Fruit fly (Drosophila melanogaster) whole organism, larva: ENCODE results near the gene CG32040.
A peak's percentile ranks its signal among the peaks of the same experiment; 100 is the strongest.

ENCODE experiments used
- noc ChIP-seq: fragments of 200-800 bp; sonication (Bioruptor generic); optimal IDR thresholded peaks from 3 replicates; lab custom pipeline; 2019; ENCODE audit warnings: missing biosample characterization, mild to moderate bottlenecking, missing genetic modification characterization, moderate library complexity

CG32040 gene

DNA sequence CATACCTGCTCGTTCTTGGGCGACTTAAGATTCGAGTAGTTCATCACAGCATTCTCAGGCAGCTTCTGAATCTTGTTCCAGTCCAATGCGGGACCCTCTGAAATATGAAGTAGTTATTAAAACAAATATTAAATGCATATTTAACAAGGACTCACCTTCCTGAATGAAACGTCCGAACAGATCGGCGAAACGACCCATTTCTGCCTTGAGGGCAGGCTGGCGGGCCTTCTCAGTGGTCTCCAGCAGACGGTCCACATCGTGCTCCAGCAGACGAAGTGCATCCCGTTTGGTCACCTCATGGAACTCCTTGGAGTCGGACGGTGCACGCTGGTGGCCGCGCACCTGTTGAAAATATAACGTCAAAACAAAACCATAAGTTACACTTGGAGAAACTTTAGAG, at the start of gene CG32040:
Gene CG32040, plus strand, starts transcription at position 301 of the 400 bp plus-strand sequence.
- TF ChIP-seq noc (tag; lab: Kevin White, UChicago) = no peak

DNA sequence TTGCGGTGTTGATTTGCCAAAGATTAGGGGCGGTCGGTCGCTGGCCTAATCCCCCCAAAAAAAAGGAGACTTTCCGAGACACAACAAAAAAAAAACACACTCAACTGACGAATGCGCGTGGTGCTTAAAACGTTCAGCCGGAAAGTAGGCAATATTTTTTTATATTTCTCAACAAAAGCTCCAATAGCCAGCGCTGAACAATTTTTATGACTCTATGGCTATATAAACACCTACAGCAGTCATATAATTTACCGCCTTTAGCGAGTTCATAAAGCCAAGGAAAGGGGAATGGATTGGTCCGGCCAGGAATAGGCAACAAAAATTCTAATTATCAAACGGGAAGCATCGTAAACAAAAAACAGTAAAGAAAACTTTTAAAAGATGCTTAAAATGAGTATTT, 49.4 kb upstream of the CG32040 start:
- no peak for TF ChIP-seq noc (tag; lab: Kevin White, UChicago)

dm6 chr3L:9333745-9334382, 20.0 kb upstream of the CG32040 start, which contains the start of gene PGRP-LA:
PGRP-LA (plus strand) TSS chr3L:9334332.
- no peak for TF ChIP-seq noc (tag; lab: Kevin White, UChicago)

dm6 chr3L:9335711-9336110, 18.1 kb upstream of the CG32040 start:
- TF ChIP-seq noc (tag; lab: Kevin White, UChicago) = peak; percentile 24

dm6 chr3L:9337942-9338468, 15.8 kb upstream of the CG32040 start:
- no peak for TF ChIP-seq noc (tag; lab: Kevin White, UChicago)

dm6 chr3L:9338510-9338909, 15.3 kb upstream of the CG32040 start, which contains the start of gene PGRP-LC:
PGRP-LC (plus strand) TSS chr3L:9338810.
- TF ChIP-seq noc (tag; lab: Kevin White, UChicago) = no peak

- peak; percentile 70 for TF ChIP-seq noc (tag; lab: Kevin White, UChicago)
These were observed 14.8 kb upstream of the CG32040 start for dm6 chr3L:9339021-9339420.

- TF ChIP-seq noc (tag; lab: Kevin White, UChicago) = no peak
These were observed 13.6 kb upstream of the CG32040 start for dm6 chr3L:9340232-9340631.

- TF ChIP-seq noc (tag; lab: Kevin White, UChicago) = no peak
These were observed 13.0 kb upstream of the CG32040 start for dm6 chr3L:9340839-9341238.

DNA sequence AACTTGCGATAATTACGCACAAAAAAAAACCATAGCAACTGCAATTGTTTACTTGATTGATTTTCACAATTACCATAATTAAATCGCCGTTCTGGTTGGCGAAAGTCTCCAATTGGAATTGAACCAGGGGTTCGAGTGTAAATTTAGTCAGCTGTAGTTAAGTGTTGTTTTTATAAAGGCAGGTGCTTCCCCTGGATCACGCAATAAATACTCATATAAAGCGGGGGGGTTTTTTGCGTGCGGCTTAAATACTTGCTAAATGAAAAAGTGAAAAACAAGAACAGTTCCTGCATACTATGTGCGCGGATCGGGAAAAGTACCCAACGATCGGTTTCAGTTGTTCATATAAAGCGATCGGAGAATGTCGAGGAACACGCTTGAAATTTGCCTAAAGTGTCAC, 9.9 kb upstream of the CG32040 start:
- no peak for TF ChIP-seq noc (tag; lab: Kevin White, UChicago)

- TF ChIP-seq noc (tag; lab: Kevin White, UChicago) = no peak
These were observed 8.7 kb upstream of the CG32040 start for dm6 chr3L:9345157-9345556.

dm6 chr3L:9349314-9349733, 4.5 kb upstream of the CG32040 start, which contains the start of gene PGRP-LF:
PGRP-LF (plus strand) TSS chr3L:9349609.
- TF ChIP-seq noc (tag; lab: Kevin White, UChicago) = peak; percentile 52

DNA sequence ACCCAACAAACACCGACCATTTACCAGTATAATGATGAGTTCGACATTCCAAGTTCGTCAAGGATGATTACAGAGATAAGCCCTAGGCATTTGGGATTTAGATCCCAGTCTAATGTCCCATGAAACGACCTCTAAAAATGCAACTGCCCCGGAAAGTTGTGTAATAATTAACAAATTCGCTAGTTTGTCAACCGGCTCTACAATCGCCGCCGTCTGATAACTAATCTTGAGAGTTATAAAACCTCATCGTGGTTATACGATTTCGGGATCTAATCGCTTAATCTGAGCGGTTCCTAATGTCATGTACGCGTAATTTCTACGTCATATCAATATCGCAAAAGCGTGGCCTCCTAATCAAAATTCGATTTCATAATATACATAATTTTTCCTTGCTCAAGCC, 1.7 kb downstream of the CG32040 start:
- TF ChIP-seq noc (tag; lab: Kevin White, UChicago) = no peak

DNA sequence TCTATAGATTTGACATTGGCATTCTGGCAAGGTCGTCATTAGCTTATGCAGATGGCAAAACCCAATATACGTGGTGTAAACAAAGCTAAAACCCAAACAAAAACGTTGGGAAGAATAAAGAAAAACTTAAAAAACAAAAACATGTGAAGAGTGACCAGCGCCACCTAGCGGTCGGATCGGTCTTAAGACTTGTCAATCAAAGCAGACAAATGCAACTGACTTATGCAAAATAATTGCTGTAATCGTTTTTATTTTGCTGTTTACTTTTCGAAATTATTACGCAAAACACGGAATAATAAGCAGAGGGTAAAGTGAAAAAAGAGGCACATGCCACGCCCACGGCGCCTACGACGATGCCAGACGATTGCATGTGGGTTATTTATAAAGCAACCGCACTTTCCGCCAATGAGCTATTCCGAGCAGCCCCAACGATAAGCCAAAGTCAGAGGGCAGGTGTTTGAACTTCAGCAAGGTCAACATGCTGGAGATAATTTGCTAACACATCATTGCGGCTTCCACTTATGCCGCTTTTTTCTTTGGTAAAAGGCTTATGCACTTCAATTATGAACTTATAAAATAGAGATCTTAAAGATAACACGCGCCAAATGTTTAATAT, 2.4 kb downstream of the CG32040 start:
- TF ChIP-seq noc (tag; lab: Kevin White, UChicago) = no peak

DNA sequence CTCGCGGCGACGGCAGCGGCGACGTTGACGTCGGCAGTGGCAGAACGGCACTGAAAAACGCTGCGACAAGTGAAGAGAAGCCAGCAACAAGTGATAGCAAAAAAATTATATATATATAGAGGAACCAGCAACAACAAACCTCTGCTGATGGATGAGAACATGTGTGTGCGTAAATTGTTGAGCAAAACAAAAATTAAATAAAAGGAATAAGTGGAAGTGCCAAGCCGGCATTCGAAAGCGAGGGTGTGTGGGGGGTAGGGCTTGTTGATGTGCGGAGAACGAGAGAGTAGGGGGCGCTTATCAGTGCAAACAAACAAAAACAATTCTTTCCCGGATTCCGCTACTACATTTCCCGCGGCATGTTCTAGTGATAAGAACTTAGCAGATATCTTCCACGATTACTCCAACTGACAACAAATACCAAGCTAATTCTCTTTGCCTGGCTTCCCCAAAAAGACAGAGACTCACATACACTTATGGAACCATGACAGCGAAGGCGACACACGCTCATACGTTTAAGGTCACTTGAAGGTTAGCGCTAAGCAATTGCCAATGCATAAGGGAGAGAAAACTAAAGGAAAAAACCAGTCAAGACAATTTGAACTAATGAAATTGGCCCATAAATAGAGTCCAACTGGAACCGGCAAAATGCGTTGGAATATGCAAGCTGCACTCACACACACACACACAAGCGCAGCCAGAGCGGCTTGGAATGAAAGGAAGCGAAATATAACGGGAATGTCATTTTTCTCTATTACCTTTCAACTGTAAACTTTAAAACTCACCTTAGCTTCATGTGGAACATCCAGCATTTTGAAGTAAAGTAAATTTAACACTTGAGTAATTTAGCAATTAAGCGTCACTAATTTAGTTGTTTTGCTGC, 4.2 kb downstream of the CG32040 start:
- peak; percentile 37 for TF ChIP-seq noc (tag; lab: Kevin White, UChicago)

DNA sequence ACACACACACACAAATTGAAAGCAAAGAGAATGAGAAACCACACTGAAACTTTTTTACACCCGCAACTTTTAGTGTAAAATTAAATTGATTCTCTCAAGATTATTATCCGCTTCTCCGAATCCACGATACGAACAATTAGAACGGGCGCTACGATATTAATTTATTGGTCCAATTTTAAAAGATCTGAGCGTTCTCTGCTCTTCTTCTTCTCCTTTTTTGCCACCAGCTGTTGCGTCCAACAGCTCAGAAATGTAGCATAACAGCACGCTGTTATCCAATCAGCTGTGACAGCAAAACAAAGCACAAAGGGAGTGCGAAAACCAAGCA, 4.8 kb downstream of the CG32040 start, which contains the start of the genes UGP and Svip:
Gene UGP, minus strand, starts transcription at position 223 of the 328 bp plus-strand sequence.
Gene Svip, plus strand, starts transcription at position 287 of the 328 bp plus-strand sequence.
- no peak for TF ChIP-seq noc (tag; lab: Kevin White, UChicago)
